Fruit fly (Drosophila melanogaster) whole organism, embryonic: ENCODE measurements around the gene CG8281.
A peak's percentile ranks its signal among the peaks of the same experiment; 100 is the strongest.

ENCODE experiments used
- CG10543 ChIP-seq: fragments of 200-800 bp; sonication (Bioruptor generic); optimal IDR thresholded peaks from 3 replicates; lab custom pipeline; 2017; ENCODE audit warnings: missing biosample characterization, mild to moderate bottlenecking, missing genetic modification characterization, moderate library complexity
- CG11560 ChIP-seq: fragments of 200-800 bp; sonication (Bioruptor generic); IDR thresholded peaks from 3 replicates; pipeline ENCODE4 v1.3.6; 2022; ENCODE audit warnings: missing biosample characterization, missing genetic modification characterization
- CG11696 ChIP-seq: fragments of 200-800 bp; sonication (Bioruptor generic); IDR thresholded peaks from 2 replicates; pipeline ENCODE4 v1.3.6; 2022; ENCODE audit warnings: missing biosample characterization, missing genetic modification characterization
- CG12391 ChIP-seq: fragments of 200-800 bp; sonication (Bioruptor generic); optimal IDR thresholded peaks from 3 replicates; lab custom pipeline; 2018; ENCODE audit warnings: missing biosample characterization, mild to moderate bottlenecking, missing genetic modification characterization, moderate library complexity
- CG14050 ChIP-seq: fragments of 200-800 bp; sonication (Bioruptor generic); IDR thresholded peaks from 3 replicates; pipeline ENCODE4 v1.3.6; 2022; ENCODE audit warnings: missing biosample characterization, missing genetic modification characterization
- CG15479 ChIP-seq: fragments of 200-800 bp; sonication (Bioruptor generic); optimal IDR thresholded peaks from 3 replicates; lab custom pipeline; 2019; ENCODE audit warnings: missing biosample characterization, mild to moderate bottlenecking, missing genetic modification characterization, moderate library complexity
- CG17328 ChIP-seq: fragments of 200-800 bp; sonication (Bioruptor generic); IDR thresholded peaks from 2 replicates; pipeline ENCODE4 v1.3.6; 2022; ENCODE audit warnings: missing biosample characterization, missing genetic modification characterization
- CG17359 ChIP-seq: fragments of 200-800 bp; sonication (Bioruptor generic); optimal IDR thresholded peaks from 3 replicates; lab custom pipeline; 2018; ENCODE audit warnings: missing biosample characterization, mild to moderate bottlenecking, missing genetic modification characterization, moderate library complexity
- CG2199 ChIP-seq: fragments of 200-800 bp; sonication (Bioruptor generic); IDR thresholded peaks from 3 replicates; pipeline ENCODE4 v1.3.6; 2022; ENCODE audit warnings: missing biosample characterization, missing genetic modification characterization
- CG4282 ChIP-seq: fragments of 200-800 bp; sonication (Bioruptor generic); optimal IDR thresholded peaks from 2 replicates; lab custom pipeline; 2016; ENCODE audit warnings: missing biosample characterization, missing genetic modification characterization
- CG43689 ChIP-seq: fragments of 200-800 bp; sonication (Bioruptor generic); IDR thresholded peaks from 2 replicates; pipeline ENCODE4 v1.3.6; 2022; ENCODE audit warnings: missing biosample characterization, missing genetic modification characterization
- CG4424 ChIP-seq: fragments of 200-800 bp; sonication (Bioruptor generic); optimal IDR thresholded peaks from 3 replicates; lab custom pipeline; 2016; ENCODE audit warnings: missing biosample characterization, missing genetic modification characterization
- CG5245 ChIP-seq: fragments of 200-800 bp; sonication (Bioruptor generic); optimal IDR thresholded peaks from 3 replicates; lab custom pipeline; 2016; ENCODE audit warnings: missing biosample characterization, missing genetic modification characterization
- CG6791 ChIP-seq: fragments of 200-800 bp; sonication (Bioruptor generic); IDR thresholded peaks from 3 replicates; pipeline ENCODE4 v1.3.6; 2022; ENCODE audit warnings: missing biosample characterization, missing genetic modification characterization; ENCODE audit not compliant: partially characterized antibody
- CG8290 ChIP-seq, 3 experiments: fragments of 200-800 bp; sonication (Bioruptor generic); optimal IDR thresholded peaks; 2 replicates each; lab custom pipeline; 2016 to 2019; ENCODE audit warnings: missing biosample characterization in 3 of 3, missing genetic modification characterization in 3 of 3, mild to moderate bottlenecking in 2 of 3, moderate library complexity in 1 of 3
- CTCF ChIP-seq: fragments of 200-800 bp; sonication (Bioruptor generic); optimal IDR thresholded peaks from 2 replicates; lab custom pipeline; 2017; ENCODE audit warnings: missing biosample characterization, mild to moderate bottlenecking, missing genetic modification characterization, moderate library complexity
- Dbx ChIP-seq: fragments of 200-800 bp; sonication (Bioruptor generic); IDR thresholded peaks from 3 replicates; pipeline ENCODE4 v1.3.6; 2022; ENCODE audit warnings: missing biosample characterization, missing genetic modification characterization
- Dip2 ChIP-seq: fragments of 200-800 bp; sonication (Bioruptor generic); IDR thresholded peaks from 2 replicates; pipeline ENCODE4 v1.3.6; 2022; ENCODE audit warnings: missing biosample characterization, missing genetic modification characterization
- Dp ChIP-seq: fragments of 200-800 bp; sonication (Bioruptor generic); optimal IDR thresholded peaks from 2 replicates; lab custom pipeline; 2018; ENCODE audit warnings: missing biosample characterization, mild to moderate bottlenecking, missing genetic modification characterization, moderate library complexity
- H2.0 ChIP-seq: fragments of 200-800 bp; sonication (Bioruptor generic); IDR thresholded peaks from 2 replicates; pipeline ENCODE4 v1.3.6; 2022; ENCODE audit warnings: missing biosample characterization, missing genetic modification characterization
- Hand ChIP-seq: fragments of 200-800 bp; sonication (Bioruptor generic); optimal IDR thresholded peaks from 2 replicates; lab custom pipeline; 2017; ENCODE audit warnings: mild to moderate bottlenecking, missing biosample characterization, missing genetic modification reagents, missing genetic modification characterization
- Hmx ChIP-seq: fragments of 200-800 bp; sonication (Bioruptor generic); optimal IDR thresholded peaks from 2 replicates; lab custom pipeline; 2016; ENCODE audit warnings: missing biosample characterization, missing genetic modification characterization
- Lim3 ChIP-seq: fragments of 200-800 bp; sonication (Bioruptor generic); IDR thresholded peaks from 2 replicates; pipeline ENCODE4 v1.3.6; 2022; ENCODE audit warnings: missing biosample characterization, missing genetic modification characterization
- Max ChIP-seq: fragments of 200-800 bp; sonication (Bioruptor generic); optimal IDR thresholded peaks from 2 replicates; lab custom pipeline; 2016; ENCODE audit warnings: missing biosample characterization, mild to moderate bottlenecking, missing genetic modification characterization
- Meics ChIP-seq: fragments of 200-800 bp; sonication (Bioruptor generic); optimal IDR thresholded peaks from 2 replicates; lab custom pipeline; 2017; ENCODE audit warnings: missing biosample characterization, mild to moderate bottlenecking, missing genetic modification characterization
- PHDP ChIP-seq: fragments of 200-800 bp; sonication (Bioruptor generic); optimal IDR thresholded peaks from 3 replicates; lab custom pipeline; 2018; ENCODE audit warnings: missing biosample characterization, mild to moderate bottlenecking, missing genetic modification characterization, moderate library complexity
- ato ChIP-seq: fragments of 200-800 bp; sonication (Bioruptor generic); IDR thresholded peaks from 2 replicates; pipeline ENCODE4 v1.3.6; 2022; ENCODE audit warnings: missing biosample characterization, missing genetic modification characterization; ENCODE audit not compliant: partially characterized antibody
- bab2 ChIP-seq: fragments of 200-800 bp; sonication (Bioruptor generic); optimal IDR thresholded peaks from 2 replicates; lab custom pipeline; 2016; ENCODE audit warnings: missing biosample characterization, missing genetic modification characterization
- cad ChIP-seq: fragments of >200 bp; optimal IDR thresholded peaks from 2 replicates; lab custom pipeline; 2017; ENCODE audit warnings: missing biosample characterization, missing genetic modification characterization
- ci ChIP-seq: fragments of 200-800 bp; sonication (Bioruptor generic); IDR thresholded peaks from 3 replicates; pipeline ENCODE4 v1.3.6; 2022; ENCODE audit warnings: missing biosample characterization, missing genetic modification characterization
- crol ChIP-seq: fragments of 200-800 bp; sonication (Bioruptor generic); IDR thresholded peaks from 2 replicates; pipeline ENCODE4 v1.3.6; 2022; ENCODE audit warnings: missing biosample characterization, missing genetic modification characterization
- gce ChIP-seq: fragments of 200-800 bp; sonication (Bioruptor generic); IDR thresholded peaks from 3 replicates; pipeline ENCODE4 v1.3.6; 2022; ENCODE audit warnings: missing biosample characterization, missing genetic modification characterization
- grn ChIP-seq: fragments of 200-800 bp; sonication (Bioruptor generic); optimal IDR thresholded peaks from 3 replicates; lab custom pipeline; 2017; ENCODE audit warnings: missing biosample characterization, missing genetic modification characterization
- jing ChIP-seq: fragments of 200-800 bp; sonication (Bioruptor generic); optimal IDR thresholded peaks from 2 replicates; lab custom pipeline; 2018; ENCODE audit warnings: missing biosample characterization, mild to moderate bottlenecking, missing genetic modification characterization
- nau ChIP-seq: fragments of 200-800 bp; sonication (Bioruptor generic); optimal IDR thresholded peaks from 3 replicates; lab custom pipeline; 2017; ENCODE audit warnings: missing biosample characterization, mild to moderate bottlenecking, missing genetic modification characterization, missing genetic modification reagents
- otp ChIP-seq: fragments of 200-800 bp; sonication (Bioruptor generic); IDR thresholded peaks from 3 replicates; pipeline ENCODE4, ENCODE4 v1.3.6; 2022; ENCODE audit warnings: missing biosample characterization, missing genetic modification characterization
- pan ChIP-seq, 4 experiments: fragments of >200 bp in 3 of 4; fragments of 200-800 bp in 1 of 4; sonication (Bioruptor generic) in 1 of 4; optimal IDR thresholded peaks in 3 of 4; IDR thresholded peaks in 1 of 4; 2 replicates each; pipeline versions ENCODE4 v1.3.6 to Lab custom; 2017 to 2022; ENCODE audit warnings: missing biosample characterization in 2 of 4, missing genetic modification characterization in 2 of 4, mixed read lengths in 1 of 4
- pita ChIP-seq: fragments of 200-800 bp; sonication (Bioruptor generic); optimal IDR thresholded peaks from 2 replicates; lab custom pipeline; 2017; ENCODE audit warnings: missing biosample characterization, mild to moderate bottlenecking, missing genetic modification characterization
- prd ChIP-seq, 3 experiments: fragments of >200 bp in 2 of 3; fragments of 200-800 bp in 1 of 3; sonication (Bioruptor generic) in 1 of 3; optimal IDR thresholded peaks in 2 of 3; IDR thresholded peaks in 1 of 3; 2 replicates in 2 of 3; 3 replicates in 1 of 3; pipeline versions ENCODE4 v1.3.6 to Lab custom; 2017 to 2022; ENCODE audit warnings: missing biosample characterization in 1 of 3, missing genetic modification characterization in 1 of 3
- salm ChIP-seq: fragments of 200-800 bp; sonication (Bioruptor generic); optimal IDR thresholded peaks from 2 replicates; lab custom pipeline; 2018; ENCODE audit warnings: missing biosample characterization, mild to moderate bottlenecking, missing genetic modification characterization
- sd ChIP-seq: fragments of 200-800 bp; sonication (Bioruptor generic); optimal IDR thresholded peaks from 3 replicates; lab custom pipeline; 2018; ENCODE audit warnings: missing biosample characterization, mild to moderate bottlenecking, missing genetic modification characterization, moderate library complexity
- sens ChIP-seq: fragments of 200-800 bp; sonication (Bioruptor generic); peaks from one replicate; lab custom pipeline; 2016; ENCODE audit warnings: missing biosample characterization, missing genetic modification characterization
- sug ChIP-seq: fragments of 200-800 bp; optimal IDR thresholded peaks from 2 replicates; lab custom pipeline; 2019; ENCODE audit warnings: missing biosample characterization, mild to moderate bottlenecking, missing genetic modification characterization, moderate library complexity
- tap ChIP-seq: fragments of 200-800 bp; optimal IDR thresholded peaks from 3 replicates; lab custom pipeline; 2019; ENCODE audit warnings: missing biosample characterization, mild to moderate bottlenecking, missing genetic modification characterization, moderate library complexity
- tx ChIP-seq: fragments of 200-800 bp; sonication (Bioruptor generic); optimal IDR thresholded peaks from 2 replicates; lab custom pipeline; 2016; ENCODE audit warnings: missing biosample characterization, missing genetic modification characterization
- wdn ChIP-seq: fragments of 200-800 bp; sonication (Bioruptor generic); IDR thresholded peaks from 2 replicates; pipeline ENCODE4 v1.3.6; 2022; ENCODE audit warnings: missing biosample characterization, missing genetic modification characterization

The CG8281 gene

DNA sequence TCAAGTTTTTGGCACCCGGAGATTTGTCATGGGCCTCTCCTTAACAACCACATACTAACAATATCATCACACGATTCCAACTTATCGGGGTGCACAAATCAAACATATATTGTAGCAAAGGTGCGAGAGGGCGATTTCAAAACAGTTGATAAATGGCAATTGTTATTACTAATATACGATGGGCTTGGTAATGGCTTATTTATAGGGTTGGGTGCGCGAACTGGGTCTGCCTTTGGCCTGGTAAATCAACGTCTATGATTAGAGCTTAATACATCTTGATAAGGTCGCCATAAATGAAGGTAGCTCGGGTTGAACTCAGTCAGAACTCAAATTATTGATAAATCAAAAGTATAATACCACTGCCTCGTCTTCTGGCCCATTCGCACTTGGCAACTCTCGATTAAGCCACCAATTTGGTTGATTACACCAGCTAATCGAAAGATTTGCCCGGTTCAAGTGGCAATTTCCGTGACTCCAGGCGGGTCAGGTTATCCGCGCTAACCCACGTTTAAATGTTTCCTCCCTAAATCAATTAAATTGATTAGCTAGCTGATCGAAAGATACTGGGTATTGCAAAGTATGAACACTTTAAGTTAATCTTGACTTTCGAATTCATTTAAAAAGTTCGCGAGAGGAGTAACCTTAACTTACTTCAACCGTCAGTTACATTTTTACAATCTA lies 28.4 kb downstream of the CG8281 start (continued):
- TF ChIP-seq CG8290 (GFP tag; optimal IDR thresholded peaks at IDR 0.05; lab: Kevin White, UChicago) (no peak), CG8290 (tag; optimal IDR thresholded peaks at IDR 0.05; lab: Kevin White, UChicago) (peak in 1 of 2 experiments; percentile 7), CG17359 (tag; lab: Kevin White, UChicago) (no peak)

DNA sequence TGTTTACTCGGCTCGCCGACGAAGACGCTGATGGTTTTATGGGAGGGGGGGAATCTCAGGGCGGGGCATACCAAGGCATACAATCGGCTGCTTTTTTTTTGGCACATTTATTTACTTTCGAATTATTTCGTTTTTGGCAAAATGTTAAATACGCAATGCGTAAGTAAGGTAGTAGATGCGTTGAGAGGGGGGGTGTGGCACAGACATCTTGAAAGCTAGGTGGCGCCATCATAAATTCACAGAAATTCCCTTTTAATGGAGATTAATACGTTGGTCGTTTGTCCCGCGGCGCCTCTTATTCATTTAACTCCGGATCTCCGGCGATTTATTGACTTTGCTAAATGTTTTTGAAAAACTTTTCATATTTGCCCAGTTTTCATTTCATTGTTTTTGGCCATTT lies 29.3 kb downstream of the CG8281 start:
- TF ChIP-seq Dip2 (peak; percentile 84), CG2199 (GFP tag; lab: Robert Waterston, UW) (0 out of 3 replicates have a peak, but pooled peaks have one; percentile 39), CG11696 (GFP tag; lab: Robert Waterston, UW) (peak; percentile 12; the same call in 1 of the 2 replicates), CG12391 (tag; lab: Kevin White, UChicago) (no peak), prd (optimal IDR thresholded peaks at IDR 0.05; lab: Kevin White, UChicago) (no peak), prd (GFP tag; IDR thresholded peaks at IDR 0.05; lab: Robert Waterston, UW) (0 out of 3 replicates have a peak, but pooled peaks have one; percentile 5), gce (GFP tag; lab: Robert Waterston, UW) (0 out of 3 replicates have a peak, but pooled peaks have one; percentile 34), CTCF (peak; percentile 87), PHDP (no peak), CG17328 (GFP tag; lab: Robert Waterston, UW) (0 out of 2 replicates have a peak, but pooled peaks have one; percentile 9), crol (GFP tag; lab: Robert Waterston, UW) (peak; percentile 82), otp (0 out of 3 replicates have a peak, but pooled peaks have one; percentile 13), ci (GFP tag; lab: Robert Waterston, UW) (0 out of 3 replicates have a peak, but pooled peaks have one; percentile 36), pita (GFP tag; lab: Kevin White, UChicago) (no peak)

DNA sequence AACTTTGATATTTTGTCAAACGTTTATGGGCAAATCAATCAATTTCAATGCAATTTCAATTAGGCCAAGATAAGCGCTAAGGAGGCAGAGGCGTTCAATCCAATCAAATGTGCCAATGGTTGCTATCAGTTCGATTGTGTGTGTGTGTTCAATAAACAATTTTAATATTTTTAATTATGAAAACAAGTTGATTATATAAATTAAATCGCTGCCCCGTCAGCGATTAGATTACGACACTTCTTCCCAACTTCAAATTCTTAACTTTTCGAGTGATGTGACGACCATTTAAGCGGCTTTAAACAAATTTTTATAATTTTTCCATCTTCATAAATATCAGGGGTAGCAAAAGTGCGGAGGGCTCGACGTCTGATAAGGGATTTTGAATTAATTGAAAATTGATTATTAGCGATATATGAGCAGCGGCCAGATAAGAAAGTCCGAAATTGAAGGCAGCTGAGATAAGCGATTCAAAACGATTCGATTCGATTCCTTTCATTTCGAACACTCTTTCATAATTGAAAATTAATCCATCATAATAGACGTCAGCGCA lies 30.2 kb downstream of the CG8281 start:
- TF ChIP-seq Dp (GFP tag; lab: Kevin White, UChicago) (no peak), nau (no peak), Dbx (GFP tag; lab: Robert Waterston, UW) (no peak), pan (optimal IDR thresholded peaks at IDR 0.05; lab: Kevin White, UChicago) (no peak), pan (GFP tag; optimal IDR thresholded peaks at IDR 0.05 in 1 of 2, IDR thresholded peaks at IDR 0.05 in 1 of 2) (no peak), CG43689 (GFP tag; lab: Robert Waterston, UW) (no peak), CG5245 (GFP tag; lab: Kevin White, UChicago) (no peak), sens (GFP tag; lab: Kevin White, UChicago) (peak; percentile 7), CG15479 (GFP tag; lab: Kevin White, UChicago) (no peak), bab2 (GFP tag; lab: Kevin White, UChicago) (no peak), CG4282 (no peak), tx (GFP tag; lab: Kevin White, UChicago) (no peak), CG10543 (peak; percentile 67), ato (no peak), Meics (GFP tag; lab: Kevin White, UChicago) (no peak), Lim3 (GFP tag; lab: Robert Waterston, UW) (peak; percentile 61; the same call in 1 of the 2 replicates), cad (no peak), sd (tag; lab: Kevin White, UChicago) (peak; percentile 64), CG11560 (no peak), CG4424 (GFP tag; lab: Kevin White, UChicago) (no peak), Hmx (GFP tag; lab: Kevin White, UChicago) (no peak), CG6791 (GFP tag; lab: Robert Waterston, UW) (no peak), jing (GFP tag; lab: Kevin White, UChicago) (no peak), grn (peak; percentile 93), tap (tag; lab: Kevin White, UChicago) (no peak), sug (tag; lab: Kevin White, UChicago) (peak; percentile 62), wdn (GFP tag; lab: Robert Waterston, UW) (no peak), Max (GFP tag; lab: Kevin White, UChicago) (no peak), CG14050 (GFP tag; lab: Robert Waterston, UW) (no peak), H2.0 (GFP tag; lab: Robert Waterston, UW) (no peak), salm (tag; lab: Kevin White, UChicago) (peak; percentile 6), Hand (GFP tag; lab: Kevin White, UChicago) (no peak)
